Fruit fly (Drosophila melanogaster) whole organism, embryonic: ENCODE measurements around the gene mts.

Experiments used
- Awh ChIP-seq: fragments of 200-800 bp; sonication (Bioruptor generic); IDR thresholded peaks from 2 replicates; pipeline ENCODE4, ENCODE4 v1.3.6; 2022; ENCODE audit warnings: missing biosample characterization, missing genetic modification characterization
- B-H2 ChIP-seq: fragments of 200-800 bp; sonication (Bioruptor generic); optimal IDR thresholded peaks from 2 replicates; lab custom pipeline; 2018; ENCODE audit warnings: missing biosample characterization, mild to moderate bottlenecking, missing genetic modification characterization
- Bdp1 ChIP-seq: fragments of 200-800 bp; sonication (Bioruptor generic); optimal IDR thresholded peaks from 3 replicates; lab custom pipeline; 2016; ENCODE audit warnings: missing biosample characterization, missing genetic modification characterization
- CG10543 ChIP-seq: fragments of 200-800 bp; sonication (Bioruptor generic); optimal IDR thresholded peaks from 3 replicates; lab custom pipeline; 2017; ENCODE audit warnings: missing biosample characterization, mild to moderate bottlenecking, missing genetic modification characterization, moderate library complexity
- CG11085 ChIP-seq: fragments of 200-800 bp; sonication (Bioruptor generic); IDR thresholded peaks from 2 replicates; pipeline ENCODE4 v1.3.6; 2022; ENCODE audit warnings: missing biosample characterization, missing genetic modification characterization
- CG11560 ChIP-seq: fragments of 200-800 bp; sonication (Bioruptor generic); IDR thresholded peaks from 3 replicates; pipeline ENCODE4 v1.3.6; 2022; ENCODE audit warnings: missing biosample characterization, missing genetic modification characterization
- CG12155 ChIP-seq: fragments of 200-800 bp; sonication (Bioruptor generic); optimal IDR thresholded peaks from 3 replicates; lab custom pipeline; 2016; ENCODE audit warnings: missing biosample characterization, missing genetic modification characterization
- CG12744 ChIP-seq: fragments of 200-800 bp; sonication (Bioruptor generic); optimal IDR thresholded peaks from 2 replicates; lab custom pipeline; 2016; ENCODE audit warnings: missing biosample characterization, missing genetic modification characterization
- CG14710 ChIP-seq: fragments of 200-800 bp; sonication (Bioruptor generic); optimal IDR thresholded peaks from 3 replicates; lab custom pipeline; 2019; ENCODE audit warnings: missing biosample characterization, mild to moderate bottlenecking, missing genetic modification characterization, moderate library complexity
- CG16815 ChIP-seq: fragments of 200-800 bp; sonication (Bioruptor generic); optimal IDR thresholded peaks from 3 replicates; lab custom pipeline; 2017; ENCODE audit warnings: missing biosample characterization, mild to moderate bottlenecking, missing genetic modification characterization
- CG16863 ChIP-seq: fragments of 200-800 bp; sonication (Bioruptor generic); optimal IDR thresholded peaks from 3 replicates; lab custom pipeline; 2016; ENCODE audit warnings: missing biosample characterization, missing genetic modification characterization
- CG18764 ChIP-seq: fragments of 200-800 bp; sonication (Bioruptor generic); optimal IDR thresholded peaks from 3 replicates; lab custom pipeline; 2016; ENCODE audit warnings: missing biosample characterization, missing genetic modification characterization
- CG2199 ChIP-seq: fragments of 200-800 bp; sonication (Bioruptor generic); IDR thresholded peaks from 3 replicates; pipeline ENCODE4 v1.3.6; 2022; ENCODE audit warnings: missing biosample characterization, missing genetic modification characterization
- CG2875 ChIP-seq: fragments of 200-800 bp; sonication (Bioruptor generic); optimal IDR thresholded peaks from 2 replicates; lab custom pipeline; 2017; ENCODE audit warnings: missing biosample characterization, mild to moderate bottlenecking, missing genetic modification characterization, missing genetic modification reagents
- CG2889 ChIP-seq: fragments of 200-800 bp; sonication (Bioruptor generic); IDR thresholded peaks from 3 replicates; pipeline ENCODE4 v1.3.6; 2022; ENCODE audit warnings: missing biosample characterization, missing genetic modification characterization
- CG30403 ChIP-seq: fragments of 200-800 bp; sonication (Bioruptor generic); optimal IDR thresholded peaks from 3 replicates; lab custom pipeline; 2016; ENCODE audit warnings: missing biosample characterization, missing genetic modification characterization
- CG32767 ChIP-seq: fragments of 200-800 bp; sonication (Bioruptor generic); IDR thresholded peaks from 2 replicates; pipeline ENCODE4 v1.3.6; 2022; ENCODE audit warnings: missing biosample characterization, missing genetic modification characterization
- CG4360 ChIP-seq: fragments of 200-800 bp; sonication (Bioruptor generic); IDR thresholded peaks from 2 replicates; pipeline ENCODE4 v1.3.6; 2022; ENCODE audit warnings: missing biosample characterization, missing genetic modification characterization
- CG6683 ChIP-seq: fragments of 200-800 bp; sonication (Bioruptor generic); optimal IDR thresholded peaks from 2 replicates; lab custom pipeline; 2017; ENCODE audit warnings: missing biosample characterization, mild to moderate bottlenecking, missing genetic modification characterization, missing genetic modification reagents
- CG6854 ChIP-seq: fragments of 200-800 bp; sonication (Bioruptor generic); optimal IDR thresholded peaks from 3 replicates; lab custom pipeline; 2017; ENCODE audit warnings: missing biosample characterization, mild to moderate bottlenecking, missing genetic modification characterization
- CG7556 ChIP-seq: fragments of 200-800 bp; sonication (Bioruptor generic); optimal IDR thresholded peaks from 2 replicates; lab custom pipeline; 2017; ENCODE audit warnings: missing biosample characterization, mild to moderate bottlenecking, missing genetic modification characterization
- CG7928 ChIP-seq: fragments of 200-800 bp; sonication (Bioruptor generic); optimal IDR thresholded peaks from 2 replicates; lab custom pipeline; 2017; ENCODE audit warnings: missing biosample characterization, mild to moderate bottlenecking, missing genetic modification characterization
- CG8944 ChIP-seq: fragments of 200-800 bp; sonication (Bioruptor generic); optimal IDR thresholded peaks from 3 replicates; lab custom pipeline; 2016; ENCODE audit warnings: missing biosample characterization, missing genetic modification characterization
- CG9215 ChIP-seq: fragments of 200-800 bp; sonication (Bioruptor generic); IDR thresholded peaks from 2 replicates; pipeline ENCODE4 v1.3.6; 2022; ENCODE audit warnings: missing biosample characterization, missing genetic modification characterization
- CoRest ChIP-seq: fragments of 200-800 bp; sonication (Bioruptor generic); optimal IDR thresholded peaks from 3 replicates; lab custom pipeline; 2018; ENCODE audit warnings: missing biosample characterization, mild to moderate bottlenecking, missing genetic modification characterization, moderate library complexity
- Dll ChIP-seq: fragments of 200-800 bp; sonication (Bioruptor generic); IDR thresholded peaks from 4 replicates; pipeline ENCODE4 v1.3.6; 2022; ENCODE audit warnings: missing biosample characterization, missing genetic modification characterization; ENCODE audit not compliant: partially characterized antibody
- E2f1 ChIP-seq: fragments of 200-800 bp; sonication (Bioruptor generic); IDR thresholded peaks from 2 replicates; pipeline ENCODE4 v1.3.6; 2022; ENCODE audit warnings: missing biosample characterization, missing genetic modification characterization
- E2f2 ChIP-seq: fragments of 200-800 bp; sonication (Bioruptor generic); IDR thresholded peaks from 2 replicates; pipeline ENCODE4 v1.3.6; 2022; ENCODE audit warnings: missing biosample characterization, missing genetic modification characterization
- Eip74EF ChIP-seq, 2 experiments: fragments of 200-800 bp in 1 of 2; fragments of >200 bp in 1 of 2; sonication (Bioruptor generic) in 1 of 2; optimal IDR thresholded peaks; 2 replicates each; lab custom pipeline; 2017 to 2019; ENCODE audit warnings: missing biosample characterization in 2 of 2, missing genetic modification characterization in 2 of 2, mild to moderate bottlenecking in 1 of 2, moderate library complexity in 1 of 2
- GATAe ChIP-seq: fragments of 200-800 bp; sonication (Bioruptor generic); conservative IDR thresholded peaks from 2 replicates; pipeline ENCODE4 v1.3.6; 2022; ENCODE audit warnings: missing biosample characterization, missing genetic modification characterization
- Gsc ChIP-seq: fragments of 200-800 bp; sonication (Bioruptor generic); IDR thresholded peaks from 2 replicates; pipeline ENCODE4 v1.3.6; 2022; ENCODE audit warnings: missing biosample characterization, missing genetic modification characterization
- H2.0 ChIP-seq: fragments of 200-800 bp; sonication (Bioruptor generic); IDR thresholded peaks from 2 replicates; pipeline ENCODE4 v1.3.6; 2022; ENCODE audit warnings: missing biosample characterization, missing genetic modification characterization
- Hey ChIP-seq: fragments of 200-800 bp; sonication (Bioruptor generic); optimal IDR thresholded peaks from 3 replicates; lab custom pipeline; 2018; ENCODE audit warnings: missing biosample characterization, mild to moderate bottlenecking, missing genetic modification characterization
- Hr51 ChIP-seq, 2 experiments: fragments of 200-800 bp; sonication (Bioruptor generic); optimal IDR thresholded peaks; 2 replicates in 1 of 2; 3 replicates in 1 of 2; lab custom pipeline; 2016 to 2018; ENCODE audit warnings: missing biosample characterization in 2 of 2, missing genetic modification characterization in 2 of 2, mild to moderate bottlenecking in 1 of 2, moderate library complexity in 1 of 2
- Mrtf ChIP-seq: fragments of 200-800 bp; sonication (Bioruptor generic); IDR thresholded peaks from 3 replicates; pipeline ENCODE4 v1.3.6; 2022; ENCODE audit warnings: missing biosample characterization, missing genetic modification characterization
- Oaz ChIP-seq: fragments of 200-800 bp; sonication (Bioruptor generic); IDR thresholded peaks from 2 replicates; pipeline ENCODE4 v1.3.6; 2022; ENCODE audit warnings: missing biosample characterization, missing genetic modification characterization
- Oli ChIP-seq: fragments of 200-800 bp; sonication (Bioruptor generic); optimal IDR thresholded peaks from 2 replicates; lab custom pipeline; 2018; ENCODE audit warnings: missing biosample characterization, mild to moderate bottlenecking, missing genetic modification characterization, moderate library complexity
- Ssrp ChIP-seq: fragments of 200-800 bp; sonication (Bioruptor generic); optimal IDR thresholded peaks from 2 replicates; lab custom pipeline; 2018; ENCODE audit warnings: missing biosample characterization, mild to moderate bottlenecking, missing genetic modification characterization, moderate library complexity
- al ChIP-seq: fragments of 200-800 bp; sonication (Bioruptor generic); IDR thresholded peaks from 2 replicates; pipeline ENCODE4 v1.3.6; 2022; ENCODE audit warnings: missing biosample characterization, missing genetic modification characterization
- crp ChIP-seq, 2 experiments: fragments of 200-800 bp; sonication (Bioruptor generic); optimal IDR thresholded peaks; 2 replicates in 1 of 2; 3 replicates in 1 of 2; lab custom pipeline; 2017; ENCODE audit warnings: missing biosample characterization in 2 of 2, missing genetic modification characterization in 2 of 2, mild to moderate bottlenecking in 1 of 2, moderate library complexity in 1 of 2
- dm ChIP-seq: fragments of 200-800 bp; sonication (Bioruptor generic); optimal IDR thresholded peaks from 3 replicates; lab custom pipeline; 2016; ENCODE audit warnings: missing biosample characterization, missing genetic modification characterization
- her ChIP-seq: fragments of 200-800 bp; sonication (Bioruptor generic); optimal IDR thresholded peaks from 2 replicates; lab custom pipeline; 2016; ENCODE audit warnings: missing biosample characterization, missing genetic modification characterization
- lab ChIP-seq: fragments of 200-800 bp; sonication (Bioruptor generic); optimal IDR thresholded peaks from 3 replicates; lab custom pipeline; 2017; ENCODE audit warnings: missing biosample characterization, missing genetic modification characterization, mild to moderate bottlenecking, moderate library complexity, missing genetic modification reagents
- nau ChIP-seq: fragments of 200-800 bp; sonication (Bioruptor generic); optimal IDR thresholded peaks from 3 replicates; lab custom pipeline; 2017; ENCODE audit warnings: missing biosample characterization, mild to moderate bottlenecking, missing genetic modification characterization, missing genetic modification reagents
- row ChIP-seq: fragments of 200-800 bp; sonication (Bioruptor generic); IDR thresholded peaks from 3 replicates; pipeline ENCODE4 v1.3.6; 2022; ENCODE audit warnings: missing biosample characterization, missing genetic modification characterization
- sc ChIP-seq, 3 experiments: fragments of >200 bp in 2 of 3; fragments of 200-800 bp in 1 of 3; sonication (Bioruptor generic) in 1 of 3; optimal IDR thresholded peaks; 2 replicates in 2 of 3; 3 replicates in 1 of 3; lab custom pipeline; 2017; ENCODE audit warnings: mild to moderate bottlenecking in 1 of 3, missing biosample characterization in 1 of 3, missing genetic modification characterization in 1 of 3, missing genetic modification reagents in 1 of 3
- shn ChIP-seq: fragments of 200-800 bp; sonication (Bioruptor generic); optimal IDR thresholded peaks from 3 replicates; lab custom pipeline; 2016; ENCODE audit warnings: missing biosample characterization, missing genetic modification characterization
- so ChIP-seq: fragments of 200-800 bp; sonication (Bioruptor generic); IDR thresholded peaks from 3 replicates; pipeline ENCODE4 v1.3.6; 2022; ENCODE audit warnings: missing biosample characterization, missing genetic modification characterization
- tx ChIP-seq: fragments of 200-800 bp; sonication (Bioruptor generic); optimal IDR thresholded peaks from 2 replicates; lab custom pipeline; 2016; ENCODE audit warnings: missing biosample characterization, missing genetic modification characterization
- vfl ChIP-seq: fragments of 200-800 bp; sonication (Bioruptor generic); optimal IDR thresholded peaks from 2 replicates; lab custom pipeline; 2016; ENCODE audit warnings: missing biosample characterization, missing genetic modification characterization
- vvl ChIP-seq: fragments of 200-800 bp; sonication (Bioruptor generic); IDR thresholded peaks from 2 replicates; pipeline ENCODE4 v1.3.6; 2022; ENCODE audit warnings: missing biosample characterization, missing genetic modification characterization
- zfh1 ChIP-seq: fragments of 200-800 bp; sonication (Bioruptor generic); IDR thresholded peaks from 3 replicates; pipeline ENCODE4 v1.3.6; 2022; ENCODE audit warnings: missing biosample characterization, missing genetic modification characterization

The mts gene

DNA sequence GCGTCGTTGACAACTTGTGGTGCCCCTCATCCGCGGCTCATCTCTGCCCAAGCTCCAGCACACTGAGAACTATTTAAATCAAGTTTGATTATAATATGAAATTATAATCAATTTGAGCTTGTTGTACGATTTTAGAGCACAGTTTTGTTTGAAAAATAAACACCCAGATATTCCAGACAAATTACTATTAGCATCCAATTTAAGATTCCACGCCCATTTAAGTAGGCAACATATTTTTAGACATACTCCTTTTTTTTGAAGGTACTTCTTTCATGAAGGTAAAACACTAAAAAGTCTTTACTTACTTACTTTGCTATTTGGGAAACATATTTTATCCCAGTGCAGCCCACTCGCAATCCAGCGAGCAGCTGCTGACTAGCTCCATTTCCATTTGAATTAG is 10.6 kb downstream of the mts start (continued):
- TF ChIP-seq Eip74EF (GFP tag; optimal IDR thresholded peaks at IDR 0.05; lab: Kevin White, UChicago): no peak
- no peak for TF ChIP-seq CG2199
- TF ChIP-seq CG12155 (GFP tag; lab: Kevin White, UChicago): no peak
- no peak for TF ChIP-seq Gsc (GFP tag; lab: Robert Waterston, UW)
- peak in 1 of 2 experiments; percentile 15 for TF ChIP-seq Hr51 (GFP tag; optimal IDR thresholded peaks at IDR 0.05; lab: Kevin White, UChicago)
- no peak for TF ChIP-seq zfh1
- no peak for TF ChIP-seq Hey (tag; lab: Kevin White, UChicago)
- no peak for TF ChIP-seq Oaz (GFP tag; lab: Robert Waterston, UW)
- TF ChIP-seq CG8944 (GFP tag; lab: Kevin White, UChicago): no peak
- no peak for TF ChIP-seq crp (GFP tag; optimal IDR thresholded peaks at IDR 0.05; lab: Kevin White, UChicago)
- TF ChIP-seq CG12744: no peak
- no peak for TF ChIP-seq tx (GFP tag; lab: Kevin White, UChicago)
- peak; percentile 27 for TF ChIP-seq CoRest (tag; lab: Kevin White, UChicago)
- no peak for TF ChIP-seq vvl
- peak; percentile 32 for TF ChIP-seq Oli
- TF ChIP-seq GATAe (GFP tag; lab: Robert Waterston, UW): no peak
- no peak for TF ChIP-seq CG6683 (GFP tag; lab: Kevin White, UChicago)
- TF ChIP-seq nau (GFP tag; lab: Kevin White, UChicago): no peak
- TF ChIP-seq CG32767 (GFP tag; lab: Robert Waterston, UW): no peak
- TF ChIP-seq CG14710 (tag; lab: Kevin White, UChicago): no peak
- no peak for TF ChIP-seq shn
- no peak for TF ChIP-seq CG16863 (GFP tag; lab: Kevin White, UChicago)
- TF ChIP-seq CG2889: no peak
- peak; percentile 41; the same call in 1 of the 3 replicates for TF ChIP-seq row (GFP tag; lab: Robert Waterston, UW)
- TF ChIP-seq vfl (GFP tag; lab: Kevin White, UChicago): no peak
- no peak for TF ChIP-seq CG10543
- TF ChIP-seq Bdp1 (GFP tag; lab: Kevin White, UChicago): no peak
- TF ChIP-seq Awh (GFP tag; lab: Robert Waterston, UW): no peak
- TF ChIP-seq CG11560 (tag; lab: Robert Waterston, UW): no peak
- TF ChIP-seq CG6854 (GFP tag; lab: Kevin White, UChicago): no peak
- no peak for TF ChIP-seq Dll
- TF ChIP-seq lab (GFP tag; lab: Kevin White, UChicago): peak; percentile 27
- no peak for TF ChIP-seq Ssrp (tag; lab: Kevin White, UChicago)
- no peak for TF ChIP-seq CG9215 (GFP tag; lab: Robert Waterston, UW)
- TF ChIP-seq sc (optimal IDR thresholded peaks at IDR 0.05; lab: Kevin White, UChicago): no peak
- TF ChIP-seq sc (GFP tag; optimal IDR thresholded peaks at IDR 0.05; lab: Kevin White, UChicago): no peak
- no peak for TF ChIP-seq so (GFP tag; lab: Robert Waterston, UW)
- TF ChIP-seq CG16815 (GFP tag; lab: Kevin White, UChicago): no peak
- TF ChIP-seq H2.0: no peak
- TF ChIP-seq her (GFP tag; lab: Kevin White, UChicago): no peak
- no peak for TF ChIP-seq CG11085 (GFP tag; lab: Robert Waterston, UW)
- TF ChIP-seq CG7556 (GFP tag; lab: Kevin White, UChicago): peak; percentile 57
- TF ChIP-seq CG7928: no peak
- no peak for TF ChIP-seq al (GFP tag; lab: Robert Waterston, UW)
- TF ChIP-seq E2f2: no peak
- no peak for TF ChIP-seq dm (GFP tag; lab: Kevin White, UChicago)
- no peak for TF ChIP-seq B-H2 (GFP tag; lab: Kevin White, UChicago)
- peak; percentile 27 for TF ChIP-seq CG30403 (GFP tag; lab: Kevin White, UChicago)
- TF ChIP-seq CG2875 (GFP tag; lab: Kevin White, UChicago): no peak
- TF ChIP-seq Mrtf (GFP tag; lab: Robert Waterston, UW): no peak
- TF ChIP-seq CG18764 (GFP tag; lab: Kevin White, UChicago): no peak
- no peak for TF ChIP-seq E2f1 (GFP tag; lab: Robert Waterston, UW)
- TF ChIP-seq CG4360 (GFP tag; lab: Robert Waterston, UW): no peak
